ENCODE assay signal across 3 fruit fly cellular contexts in the genomic region with DNA sequence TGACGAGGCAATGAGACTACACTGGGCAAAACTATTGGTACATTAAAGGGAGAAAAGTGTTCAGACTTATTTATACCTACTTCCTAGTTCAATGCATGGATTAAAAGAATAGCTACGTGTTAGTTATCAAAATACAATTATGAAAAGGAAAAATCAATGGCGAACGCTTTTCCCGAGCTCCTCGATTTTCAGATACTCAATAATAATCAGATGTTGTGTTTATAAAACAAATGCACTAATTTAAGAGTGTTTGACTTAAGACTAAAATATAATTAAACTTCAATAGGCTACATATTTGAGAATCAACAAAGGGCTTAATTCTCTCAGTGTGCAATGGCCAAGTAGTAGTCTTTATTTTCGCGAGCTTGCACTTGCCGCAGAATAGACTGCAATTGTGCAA.
TF ChIP-seq lines count a peak whose summit lies in the region.

No protein-coding gene starts in this region.

- TF ChIP-seq CTCF in whole organism, embryonic (GFP tag; optimal IDR thresholded peaks at IDR 0.05; lab: Kevin White, UChicago), result no peak

TF ChIP-seq in whole organism, embryonic, 481 proteins besides CTCF, POLR2A, EP300 and RAD21:
- TF ChIP-seq sens (GFP tag; lab: Kevin White, UChicago) (peak; percentile 40), tll (GFP tag; optimal IDR thresholded peaks at IDR 0.05; lab: Kevin White, UChicago) (no peak)

TF ChIP-seq in whole organism, prepupa, 60 proteins besides CTCF, POLR2A, EP300 and RAD21 (continues in another document):
- no peak for TF ChIP-seq CG34406 (GFP tag; optimal IDR thresholded peaks at IDR 0.05; lab: Kevin White, UChicago)
- no peak for TF ChIP-seq achi (GFP tag; optimal IDR thresholded peaks at IDR 0.05; lab: Kevin White, UChicago)
- TF ChIP-seq CG10631 (GFP tag; optimal IDR thresholded peaks at IDR 0.05; lab: Kevin White, UChicago), result peak; percentile 58
- peak; percentile 13; the same call in 1 of the 2 replicates for TF ChIP-seq Gug (GFP tag; IDR thresholded peaks at IDR 0.05; lab: Robert Waterston, UW)
- TF ChIP-seq ss (GFP tag; optimal IDR thresholded peaks at IDR 0.05; lab: Kevin White, UChicago), result no peak
- no peak for TF ChIP-seq vri (GFP tag; optimal IDR thresholded peaks at IDR 0.05; lab: Kevin White, UChicago)
- peak; percentile 10 for TF ChIP-seq Sox102F (GFP tag; optimal IDR thresholded peaks at IDR 0.05; lab: Kevin White, UChicago)
- TF ChIP-seq spab (GFP tag; optimal IDR thresholded peaks at IDR 0.05; lab: Kevin White, UChicago), result peak; percentile 28
- peak; percentile 49 for TF ChIP-seq pdm3 (GFP tag; optimal IDR thresholded peaks at IDR 0.05; lab: Kevin White, UChicago)
- TF ChIP-seq CG4318 (GFP tag; optimal IDR thresholded peaks at IDR 0.05; lab: Kevin White, UChicago), result peak; percentile 52
- TF ChIP-seq CG6808 (GFP tag; optimal IDR thresholded peaks at IDR 0.05; lab: Kevin White, UChicago), result peak; percentile 34
- peak; percentile 35 for TF ChIP-seq fd59A (GFP tag; optimal IDR thresholded peaks at IDR 0.05; lab: Kevin White, UChicago)
- TF ChIP-seq Ets96B (tag; optimal IDR thresholded peaks at IDR 0.05; lab: Kevin White, UChicago), result peak; percentile 46
- peak; percentile 38 for TF ChIP-seq acj6 (GFP tag; optimal IDR thresholded peaks at IDR 0.05; lab: Kevin White, UChicago)
- TF ChIP-seq svp (GFP tag; lab: Kevin White, UChicago), result no peak
- peak; percentile 13 for TF ChIP-seq Met (GFP tag; optimal IDR thresholded peaks at IDR 0.05; lab: Kevin White, UChicago)
- TF ChIP-seq CG15336 (GFP tag; IDR thresholded peaks at IDR 0.05; lab: Robert Waterston, UW), result peak; percentile 31; the same call in 1 of the 2 replicates
- TF ChIP-seq CG3919 (GFP tag; optimal IDR thresholded peaks at IDR 0.05; lab: Kevin White, UChicago), result peak; percentile 48
- no peak for TF ChIP-seq fkh (GFP tag; optimal IDR thresholded peaks at IDR 0.05; lab: Kevin White, UChicago)
- peak; percentile 31 for TF ChIP-seq topi (GFP tag; optimal IDR thresholded peaks at IDR 0.05; lab: Kevin White, UChicago)
- TF ChIP-seq CG6276 (GFP tag; optimal IDR thresholded peaks at IDR 0.05; lab: Kevin White, UChicago), result peak; percentile 11
- TF ChIP-seq dac (GFP tag; optimal IDR thresholded peaks at IDR 0.05; lab: Kevin White, UChicago), result peak; percentile 55
- no peak for TF ChIP-seq CG11902 (GFP tag; optimal IDR thresholded peaks at IDR 0.05; lab: Kevin White, UChicago)
- no peak for TF ChIP-seq CG8632 (GFP tag; optimal IDR thresholded peaks at IDR 0.05; lab: Kevin White, UChicago)
- TF ChIP-seq CG16779 (tag; optimal IDR thresholded peaks at IDR 0.05; lab: Kevin White, UChicago), result peak; percentile 13
- no peak for TF ChIP-seq CG7368 (GFP tag; optimal IDR thresholded peaks at IDR 0.05; lab: Kevin White, UChicago)
- TF ChIP-seq Sox14 (GFP tag; optimal IDR thresholded peaks at IDR 0.05; lab: Kevin White, UChicago), result peak; percentile 30
- peak; percentile 70 for TF ChIP-seq Hr4 (GFP tag; optimal IDR thresholded peaks at IDR 0.05; lab: Kevin White, UChicago)
- no peak for TF ChIP-seq CG8319 (GFP tag; optimal IDR thresholded peaks at IDR 0.05; lab: Kevin White, UChicago)
- peak in 1 of 2 experiments; percentile 68 for TF ChIP-seq salr (GFP tag; optimal IDR thresholded peaks at IDR 0.05; lab: Kevin White, UChicago)
- TF ChIP-seq CG3032 (tag; optimal IDR thresholded peaks at IDR 0.05; lab: Kevin White, UChicago), result peak; percentile 41
- TF ChIP-seq Ets21C (GFP tag; optimal IDR thresholded peaks at IDR 0.05; lab: Kevin White, UChicago), result no peak
- peak; percentile 25 for TF ChIP-seq Smox (GFP tag; optimal IDR thresholded peaks at IDR 0.05; lab: Kevin White, UChicago)
- TF ChIP-seq lz (GFP tag; optimal IDR thresholded peaks at IDR 0.05; lab: Kevin White, UChicago), result no peak
- peak; percentile 50 for TF ChIP-seq Lpt (GFP tag; optimal IDR thresholded peaks at IDR 0.05; lab: Kevin White, UChicago)
- peak; percentile 3 for TF ChIP-seq CG1621 (tag; optimal IDR thresholded peaks at IDR 0.05; lab: Kevin White, UChicago)
- TF ChIP-seq CG9139 (GFP tag; optimal IDR thresholded peaks at IDR 0.05; lab: Kevin White, UChicago), result no peak
- TF ChIP-seq CG8119 (GFP tag; IDR thresholded peaks at IDR 0.05; lab: Robert Waterston, UW), result peak; percentile 46; the same call in 1 of the 3 replicates
- TF ChIP-seq CG10669 (GFP tag; optimal IDR thresholded peaks at IDR 0.05; lab: Kevin White, UChicago), result peak; percentile 9
- peak; percentile 54 for TF ChIP-seq OdsH (GFP tag; optimal IDR thresholded peaks at IDR 0.05; lab: Kevin White, UChicago)
- peak; percentile 83 for TF ChIP-seq CG32006 (GFP tag; optimal IDR thresholded peaks at IDR 0.05; lab: Kevin White, UChicago)
- no peak for TF ChIP-seq Sox15 (GFP tag; optimal IDR thresholded peaks at IDR 0.05; lab: Kevin White, UChicago)

TF ChIP-seq in whole organism, pupa, 21 proteins besides CTCF, POLR2A, EP300 and RAD21:
- TF ChIP-seq CG12605 (GFP tag; IDR thresholded peaks at IDR 0.05; lab: Robert Waterston, UW) (no peak), rn (GFP tag; IDR thresholded peaks at IDR 0.05; lab: Robert Waterston, UW) (no peak), EcR (GFP tag; optimal IDR thresholded peaks at IDR 0.05; lab: Kevin White, UChicago) (no peak), Pif1B (GFP tag; optimal IDR thresholded peaks at IDR 0.05; lab: Kevin White, UChicago) (no peak), CG9948 (tag; optimal IDR thresholded peaks at IDR 0.05; lab: Kevin White, UChicago) (peak; percentile 45), CG15710 (tag; optimal IDR thresholded peaks at IDR 0.05; lab: Kevin White, UChicago) (peak; percentile 36), CG13204 (GFP tag; optimal IDR thresholded peaks at IDR 0.05; lab: Kevin White, UChicago) (no peak), CG8301 (tag; optimal IDR thresholded peaks at IDR 0.05; lab: Kevin White, UChicago) (peak; percentile 56), D1 (tag; optimal IDR thresholded peaks at IDR 0.05; lab: Kevin White, UChicago) (no peak), Snoo (tag; optimal IDR thresholded peaks at IDR 0.05; lab: Kevin White, UChicago) (no peak), CG10348 (GFP tag; IDR thresholded peaks at IDR 0.05; lab: Robert Waterston, UW) (no peak), CG14655 (GFP tag; optimal IDR thresholded peaks at IDR 0.05; lab: Kevin White, UChicago) (peak; percentile 70), Ets98B (GFP tag; IDR thresholded peaks at IDR 0.05; lab: Robert Waterston, UW) (no peak), Pif1A (GFP tag; optimal IDR thresholded peaks at IDR 0.05; lab: Kevin White, UChicago) (peak; percentile 35), CG34367 (tag; optimal IDR thresholded peaks at IDR 0.05; lab: Kevin White, UChicago) (peak; percentile 16), CG8159 (tag; optimal IDR thresholded peaks at IDR 0.05; lab: Kevin White, UChicago) (peak; percentile 43), CG4496 (GFP tag; IDR thresholded peaks at IDR 0.05; lab: Robert Waterston, UW) (no peak), CG17806 (tag; optimal IDR thresholded peaks at IDR 0.05; lab: Kevin White, UChicago) (peak; percentile 46), gl (tag; optimal IDR thresholded peaks at IDR 0.05; lab: Kevin White, UChicago) (no peak), fd96Ca (GFP tag; IDR thresholded peaks at IDR 0.05; lab: Robert Waterston, UW) (no peak), CG32121 (GFP tag; IDR thresholded peaks at IDR 0.05; lab: Robert Waterston, UW) (no peak)
